Fruit fly (Drosophila melanogaster) whole organism, wandering third instar larva: ENCODE measurements around the gene CG8003.
A peak's percentile ranks its signal among the peaks of the same experiment; 100 is the strongest.

Source experiments
- Abd-B ChIP-seq: fragments of >200 bp; optimal IDR thresholded peaks from 2 replicates; lab custom pipeline; 2017; ENCODE audit warnings: missing biosample characterization, missing genetic modification characterization
- CG32264 ChIP-seq: fragments of 200-800 bp; sonication (Bioruptor generic); optimal IDR thresholded peaks from 2 replicates; lab custom pipeline; 2016; ENCODE audit warnings: missing biosample characterization, missing genetic modification characterization
- CrebA ChIP-seq: fragments of 200-800 bp; sonication (Bioruptor generic); optimal IDR thresholded peaks from 2 replicates; lab custom pipeline; 2016; ENCODE audit warnings: missing biosample characterization, mild to moderate bottlenecking, missing genetic modification characterization, borderline replicate concordance
- Dif ChIP-seq: fragments of 200-275, 200-300 bp; sonication (Bioruptor generic); optimal IDR thresholded peaks from 2 replicates; lab custom pipeline; 2018; ENCODE audit warnings: missing biosample characterization, missing genetic modification characterization; ENCODE audit not compliant: partially characterized antibody
- GATAd ChIP-seq: sonication (Bioruptor generic); optimal IDR thresholded peaks from 2 replicates; lab custom pipeline; 2016; ENCODE audit warnings: missing biosample characterization, missing genetic modification characterization
- HLH106 ChIP-seq: fragments of 200-800 bp; optimal IDR thresholded peaks from 3 replicates; lab custom pipeline; 2019; ENCODE audit warnings: missing biosample characterization, mild to moderate bottlenecking, missing genetic modification characterization, moderate library complexity
- Hnf4 ChIP-seq: fragments of 200-800 bp; sonication (Bioruptor generic); optimal IDR thresholded peaks from 2 replicates; lab custom pipeline; 2016; ENCODE audit warnings: missing biosample characterization, mild to moderate bottlenecking, missing genetic modification characterization
- Hr78 ChIP-seq: fragments of >200 bp; optimal IDR thresholded peaks from 2 replicates; lab custom pipeline; 2017; ENCODE audit warnings: missing biosample characterization, missing genetic modification characterization
- Hr83 ChIP-seq: fragments of 200-300 bp; sonication (Bioruptor generic); optimal IDR thresholded peaks from 2 replicates; lab custom pipeline; 2016; ENCODE audit warnings: missing biosample characterization, mild to moderate bottlenecking, missing genetic modification characterization, moderate library complexity; ENCODE audit not compliant: poor library complexity, severe bottlenecking
- Mio ChIP-seq: sonication (Bioruptor generic); optimal IDR thresholded peaks from 2 replicates; lab custom pipeline; 2016; ENCODE audit warnings: missing biosample characterization, missing genetic modification characterization
- Myc ChIP-seq: fragments of >200 bp; optimal IDR thresholded peaks from 2 replicates; lab custom pipeline; 2017
- N ChIP-seq: fragments of >200 bp; optimal IDR thresholded peaks from 2 replicates; lab custom pipeline; 2018; ENCODE audit warnings: missing biosample characterization, missing external identifiers, missing genetic modification characterization
- OdsH ChIP-seq: fragments of 200-800 bp; sonication (Bioruptor generic); optimal IDR thresholded peaks from 2 replicates; lab custom pipeline; 2016; ENCODE audit warnings: missing biosample characterization, mild to moderate bottlenecking, missing genetic modification characterization
- Rel ChIP-seq, 2 experiments: fragments of 200-800 bp; sonication (Bioruptor generic) in 1 of 2; optimal IDR thresholded peaks; 2 replicates in 1 of 2; 3 replicates in 1 of 2; lab custom pipeline; 2016 to 2019; ENCODE audit warnings: mild to moderate bottlenecking in 2 of 2, missing biosample characterization in 2 of 2, missing genetic modification characterization in 2 of 2, moderate library complexity in 1 of 2
- Sp1 ChIP-seq: fragments of 200-800 bp; sonication (Bioruptor generic); optimal IDR thresholded peaks from 3 replicates; lab custom pipeline; 2019; ENCODE audit warnings: missing biosample characterization, mild to moderate bottlenecking, missing genetic modification characterization, moderate library complexity
- br ChIP-seq: fragments of 200-800 bp; sonication (Bioruptor generic); optimal IDR thresholded peaks from 2 replicates; lab custom pipeline; 2016; ENCODE audit warnings: missing biosample characterization, missing genetic modification characterization
- dl ChIP-seq, 2 experiments: fragments of 175-275, 200-275 bp in 1 of 2; fragments of 200-275 bp in 1 of 2; sonication (Bioruptor generic); optimal IDR thresholded peaks; lab custom pipeline; 2018; ENCODE audit warnings: mild to moderate bottlenecking in 2 of 2, missing biosample characterization in 2 of 2, missing genetic modification characterization in 2 of 2, moderate library complexity in 2 of 2; ENCODE audit not compliant: partially characterized antibody in 2 of 2, insufficient read depth in 1 of 2
- dsf ChIP-seq: sonication (Bioruptor generic); optimal IDR thresholded peaks from 2 replicates; lab custom pipeline; 2016; ENCODE audit warnings: missing biosample characterization, missing genetic modification characterization, borderline replicate concordance
- ey ChIP-seq: fragments of 200-800 bp; sonication (Bioruptor generic); optimal IDR thresholded peaks from 2 replicates; lab custom pipeline; 2016; ENCODE audit warnings: missing biosample characterization, missing genetic modification characterization
- foxo ChIP-seq, 2 experiments: fragments of 200-800 bp; sonication (Bioruptor generic); optimal IDR thresholded peaks; 2 replicates in 1 of 2; 3 replicates in 1 of 2; lab custom pipeline; 2016 to 2017; ENCODE audit warnings: missing biosample characterization in 2 of 2, missing genetic modification characterization in 2 of 2
- fru ChIP-seq: fragments of 200-800 bp; sonication (Bioruptor generic); optimal IDR thresholded peaks from 3 replicates; lab custom pipeline; 2016; ENCODE audit warnings: missing biosample characterization, mild to moderate bottlenecking, missing genetic modification characterization
- h ChIP-seq: fragments of 200-800 bp; sonication (Bioruptor generic); optimal IDR thresholded peaks from 3 replicates; lab custom pipeline; 2016; ENCODE audit warnings: missing biosample characterization, mild to moderate bottlenecking, missing genetic modification characterization
- jim ChIP-seq: fragments of 175-275, 200-325 bp; sonication (Bioruptor generic); optimal IDR thresholded peaks from 2 replicates; lab custom pipeline; 2016; ENCODE audit warnings: missing biosample characterization, mild to moderate bottlenecking, missing genetic modification characterization
- lola ChIP-seq: fragments of >200 bp; optimal IDR thresholded peaks from 2 replicates; lab custom pipeline; 2017; ENCODE audit warnings: missing biosample characterization, missing genetic modification characterization
- pan ChIP-seq: fragments of >200 bp; optimal IDR thresholded peaks from 2 replicates; lab custom pipeline; 2017
- psq ChIP-seq: fragments of 200-800 bp; sonication (Bioruptor generic); optimal IDR thresholded peaks from 3 replicates; lab custom pipeline; 2017; ENCODE audit warnings: missing biosample characterization, mild to moderate bottlenecking, missing genetic modification characterization, moderate library complexity
- rgr ChIP-seq: fragments of 200-800 bp; sonication (Bioruptor generic); optimal IDR thresholded peaks from 3 replicates; lab custom pipeline; 2016; ENCODE audit warnings: missing biosample characterization, mild to moderate bottlenecking, missing genetic modification characterization
- sv ChIP-seq: fragments of 200-800 bp; sonication (Bioruptor generic); optimal IDR thresholded peaks from 3 replicates; lab custom pipeline; 2016; ENCODE audit warnings: missing biosample characterization, missing genetic modification characterization
- tai ChIP-seq: sonication (Bioruptor generic); optimal IDR thresholded peaks from 2 replicates; lab custom pipeline; 2016; ENCODE audit warnings: missing biosample characterization, missing genetic modification characterization
- usp ChIP-seq: fragments of >200 bp; optimal IDR thresholded peaks from 2 replicates; lab custom pipeline; 2017; ENCODE audit warnings: missing biosample characterization, missing genetic modification characterization
- woc ChIP-seq: sonication (Bioruptor generic); optimal IDR thresholded peaks from 2 replicates; lab custom pipeline; 2016; ENCODE audit warnings: missing biosample characterization, mild to moderate bottlenecking, missing genetic modification characterization

CG8003 gene

dm6 chr3L:10678545-10679067 is 17.3 kb downstream of the CG8003 start (continued):
- TF ChIP-seq dsf (GFP tag; lab: Kevin White, UChicago) (no peak), pan (no peak), br (peak; percentile 96), psq (peak; percentile 82), fru (GFP tag; lab: Kevin White, UChicago) (peak; percentile 94), ey (GFP tag; lab: Kevin White, UChicago) (peak; percentile 86), lola (GFP tag; lab: Kevin White, UChicago) (no peak), rgr (GFP tag; lab: Kevin White, UChicago) (peak; percentile 81)

dm6 chr3L:10679711-10680154 is 18.5 kb downstream of the CG8003 start:
- TF ChIP-seq Hnf4 (GFP tag; lab: Kevin White, UChicago) (peak; percentile 39), h (GFP tag; lab: Kevin White, UChicago) (peak; percentile 17), tai (GFP tag; lab: Kevin White, UChicago) (no peak), CrebA (no peak), Abd-B (no peak), sv (GFP tag; lab: Kevin White, UChicago) (no peak), CG32264 (GFP tag; lab: Kevin White, UChicago) (no peak), psq (no peak), OdsH (GFP tag; lab: Kevin White, UChicago) (peak; percentile 47), dl (GFP tag; optimal IDR thresholded peaks at IDR 0.05; lab: Kevin White, UChicago; ENCODE audit: insufficient read depth in 1 of 2, partially characterized antibody in 2 of 2) (no peak), rgr (GFP tag; lab: Kevin White, UChicago) (peak; percentile 51), jim (GFP tag; lab: Kevin White, UChicago) (no peak), pan (no peak), usp (GFP tag; lab: Kevin White, UChicago) (no peak), foxo (GFP tag; optimal IDR thresholded peaks at IDR 0.05; lab: Kevin White, UChicago) (peak in 1 of 2 experiments; percentile 27), lola (GFP tag; lab: Kevin White, UChicago) (no peak), Myc (lab: Kevin White, UChicago) (no peak), woc (GFP tag; lab: Kevin White, UChicago) (peak; percentile 15), N (no peak), fru (GFP tag; lab: Kevin White, UChicago) (no peak), Hr83 (no peak)
- TF ChIP-seq, all 38 proteins: peak for 6

- no peak for TF ChIP-seq HLH106 (tag; lab: Kevin White, UChicago)
- no peak for TF ChIP-seq Hr78 (GFP tag; lab: Kevin White, UChicago)
- no peak for TF ChIP-seq br
- no peak for TF ChIP-seq Dif (GFP tag; lab: Kevin White, UChicago)
- no peak for TF ChIP-seq foxo (GFP tag; optimal IDR thresholded peaks at IDR 0.05; lab: Kevin White, UChicago)
- TF ChIP-seq lola (GFP tag; lab: Kevin White, UChicago), result no peak
- TF ChIP-seq dsf (GFP tag; lab: Kevin White, UChicago), result no peak
- no peak for TF ChIP-seq dl (GFP tag; optimal IDR thresholded peaks at IDR 0.05; lab: Kevin White, UChicago; ENCODE audit: insufficient read depth in 1 of 2, partially characterized antibody in 2 of 2)
These were observed 18.9 kb downstream of the CG8003 start for dm6 chr3L:10680177-10680576.

dm6 chr3L:10680728-10681306 is 19.5 kb downstream of the CG8003 start:
- peak; percentile 24 for TF ChIP-seq Sp1 (GFP tag; lab: Kevin White, UChicago)
- TF ChIP-seq Rel (GFP tag; optimal IDR thresholded peaks at IDR 0.05; lab: Kevin White, UChicago), result no peak
- peak; percentile 22 for TF ChIP-seq Rel (tag; optimal IDR thresholded peaks at IDR 0.05; lab: Kevin White, UChicago)
- TF ChIP-seq Mio (GFP tag; lab: Kevin White, UChicago), result no peak
- peak; percentile 21 for TF ChIP-seq HLH106 (tag; lab: Kevin White, UChicago)
- peak; percentile 16 for TF ChIP-seq Hr83
- TF ChIP-seq tai (GFP tag; lab: Kevin White, UChicago), result no peak
- no peak for TF ChIP-seq GATAd (GFP tag; lab: Kevin White, UChicago)
- TF ChIP-seq psq, result peak; percentile 20
- TF ChIP-seq usp (GFP tag; lab: Kevin White, UChicago), result no peak
- TF ChIP-seq foxo (GFP tag; optimal IDR thresholded peaks at IDR 0.05; lab: Kevin White, UChicago), result peak in 1 of 2 experiments; percentile 38
- TF ChIP-seq Dif (GFP tag; lab: Kevin White, UChicago), result peak; percentile 39
- TF ChIP-seq, all 38 proteins: peak for 7
